Worm (Caenorhabditis elegans): Measurements from ENCODE around the gene F26G1.10.
A peak's percentile ranks its signal among the peaks of the same experiment; 100 is the strongest.

F26G1.10 gene

ce11 chrII:4797071-4797470 lies 22.9 kb downstream of the F26G1.10 start, which contains the start of gene C33F10.14:
TSS of gene C33F10.14 (plus strand) at chrII:4797371.
- no peak for TF ChIP-seq ztf-3 (GFP tag; optimal IDR thresholded peaks at IDR 0.05)
- TF ChIP-seq K12H6.12 (tag; optimal IDR thresholded peaks at IDR 0.05) = no peak
- TF ChIP-seq F33H1.4 (GFP tag; IDR thresholded peaks at IDR 0.05) = no peak

- no peak for TF ChIP-seq ceh-91 (GFP tag; IDR thresholded peaks at IDR 0.05)
- TF ChIP-seq nhr-179 (tag; optimal IDR thresholded peaks at IDR 0.05) = no peak
- no peak for TF ChIP-seq hlh-12 (tag; optimal IDR thresholded peaks at IDR 0.05)
- no peak for TF ChIP-seq cebp-1 (GFP tag; IDR thresholded peaks at IDR 0.05)
- TF ChIP-seq cebp-1 (tag; optimal IDR thresholded peaks at IDR 0.05) = no peak
- no peak for TF ChIP-seq mcd-1 (GFP tag; IDR thresholded peaks at IDR 0.05)
- no peak for TF ChIP-seq ama-1 (optimal IDR thresholded peaks at IDR 0.05)
- no peak for TF ChIP-seq ama-1 (GFP tag; optimal IDR thresholded peaks at IDR 0.05)
- no peak for TF ChIP-seq Y95B8A.8 (GFP tag; IDR thresholded peaks at IDR 0.05)
- TF ChIP-seq bed-1 (GFP tag; IDR thresholded peaks at IDR 0.05) = no peak
- no peak for TF ChIP-seq nhr-27 (tag; optimal IDR thresholded peaks at IDR 0.05)
- TF ChIP-seq madf-8 (GFP tag; conservative IDR thresholded peaks at IDR 0.05) = no peak
- TF ChIP-seq F37B4.10 (GFP tag; IDR thresholded peaks at IDR 0.05) = no peak
- no peak for TF ChIP-seq ztf-22 (GFP tag; optimal IDR thresholded peaks at IDR 0.05)
- TF ChIP-seq ceh-27 (GFP tag; optimal IDR thresholded peaks at IDR 0.05) = no peak
- TF ChIP-seq madf-3 (GFP tag; IDR thresholded peaks at IDR 0.05) = no peak
- no peak for TF ChIP-seq F33H1.4 (GFP tag; IDR thresholded peaks at IDR 0.05)
- no peak for TF ChIP-seq Y53G8AR.9 (GFP tag; conservative IDR thresholded peaks at IDR 0.05)
- no peak for TF ChIP-seq dpl-1 (GFP tag; optimal IDR thresholded peaks at IDR 0.05)
These were observed 26.3 kb downstream of the F26G1.10 start for ce11 chrII:4800524-4800923.

DNA sequence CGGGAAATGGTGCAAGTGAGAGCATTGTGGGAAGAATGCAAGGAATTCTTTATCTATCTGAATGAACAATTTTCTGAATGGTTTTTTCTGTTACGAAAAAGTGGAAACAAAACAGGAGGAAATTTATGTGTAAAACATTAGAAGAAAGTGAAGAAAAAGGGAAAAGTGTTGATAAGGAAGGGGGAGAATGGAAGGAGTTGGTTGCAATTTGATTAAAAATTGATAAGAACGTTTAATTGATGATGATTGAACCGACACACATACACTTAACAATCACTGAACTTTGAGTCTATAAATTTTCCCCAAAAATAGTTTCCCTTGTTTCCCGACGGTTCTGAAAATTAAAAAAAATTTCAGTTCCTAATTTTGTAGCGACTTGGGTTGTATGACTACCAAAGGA lies 28.7 kb downstream of the F26G1.10 start:
- TF ChIP-seq hsf-1 (GFP tag; IDR thresholded peaks at IDR 0.05) (no peak), lsl-1 (GFP tag; optimal IDR thresholded peaks at IDR 0.05) (no peak), F39B2.1 (GFP tag; IDR thresholded peaks at IDR 0.05) (no peak), nhr-80 (tag; optimal IDR thresholded peaks at IDR 0.05) (peak; percentile 63), sptf-2 (GFP tag; optimal IDR thresholded peaks at IDR 0.05) (no peak), K12H6.12 (tag; optimal IDR thresholded peaks at IDR 0.05) (no peak)

DNA sequence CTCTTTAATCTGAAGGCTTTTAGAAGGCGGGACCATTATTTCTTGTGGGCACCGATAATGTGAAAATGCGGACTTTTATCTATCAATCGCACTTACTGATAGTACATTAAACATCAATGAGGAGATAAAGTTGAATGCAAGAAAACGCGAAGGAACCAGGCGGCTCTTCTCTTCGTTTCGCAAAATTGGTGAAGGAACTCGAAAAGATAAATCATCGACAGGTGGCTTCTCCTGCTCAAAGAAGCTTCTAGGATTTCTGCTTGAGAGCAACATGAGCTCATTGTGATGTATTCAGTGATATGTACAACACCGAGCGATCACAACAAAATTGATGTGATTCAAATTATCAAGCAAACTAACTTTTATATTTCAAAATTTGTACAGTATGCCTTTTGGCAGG lies 31.6 kb downstream of the F26G1.10 start:
- TF ChIP-seq zim-3 (tag; optimal IDR thresholded peaks at IDR 0.05) = no peak
- TF ChIP-seq ztf-3 (GFP tag; optimal IDR thresholded peaks at IDR 0.05) = no peak
- no peak for TF ChIP-seq let-526 (GFP tag; IDR thresholded peaks at IDR 0.05)
- no peak for TF ChIP-seq egrh-3 (GFP tag; IDR thresholded peaks at IDR 0.05)
- no peak for TF ChIP-seq hlh-26 (GFP tag; conservative IDR thresholded peaks at IDR 0.05)
- no peak for TF ChIP-seq ekl-4 (GFP tag; IDR thresholded peaks at IDR 0.05)
- TF ChIP-seq ceh-100 (GFP tag; IDR thresholded peaks at IDR 0.05) = no peak

DNA sequence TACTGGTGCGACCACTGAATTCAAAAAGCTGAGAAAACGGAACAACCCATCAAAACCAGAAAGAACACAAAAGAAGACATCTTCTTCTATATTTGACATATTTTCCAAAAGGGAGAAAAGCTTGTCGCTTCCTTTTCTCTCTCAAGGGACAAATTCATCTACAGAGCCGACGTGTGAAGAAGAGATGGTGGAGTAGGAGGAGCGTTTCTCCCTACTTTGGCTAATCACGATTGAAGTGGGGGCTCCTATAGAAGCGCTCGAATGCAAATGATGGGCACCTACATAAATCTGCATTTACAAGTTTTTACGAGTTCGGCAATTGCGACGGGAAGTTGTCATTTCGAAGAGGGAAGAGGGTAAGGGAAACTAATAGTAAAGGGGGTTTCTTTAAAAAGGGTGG lies 32.1 kb downstream of the F26G1.10 start:
- no peak for TF ChIP-seq K11D2.4 (GFP tag; IDR thresholded peaks at IDR 0.05)
- TF ChIP-seq Y79H2A.3 (GFP tag; conservative IDR thresholded peaks at IDR 0.05) = no peak
- TF ChIP-seq ztf-6 (GFP tag; IDR thresholded peaks at IDR 0.05) = no peak
- no peak for TF ChIP-seq ccch-3 (GFP tag; optimal IDR thresholded peaks at IDR 0.05)
- no peak for TF ChIP-seq nhr-179 (tag; optimal IDR thresholded peaks at IDR 0.05)
- no peak for TF ChIP-seq Y53F4B.3 (GFP tag; IDR thresholded peaks at IDR 0.05)
- TF ChIP-seq unc-130 (GFP tag; optimal IDR thresholded peaks at IDR 0.05) = no peak
- no peak for TF ChIP-seq cebp-2 (GFP tag; IDR thresholded peaks at IDR 0.05)
- TF ChIP-seq B0019.2 (GFP tag; conservative IDR thresholded peaks at IDR 0.05) = no peak
- no peak for TF ChIP-seq egl-44 (GFP tag; IDR thresholded peaks at IDR 0.05)
- TF ChIP-seq Y67H2A.10 (GFP tag; conservative IDR thresholded peaks at IDR 0.05) = no peak
- no peak for TF ChIP-seq chd-7 (tag; optimal IDR thresholded peaks at IDR 0.05)
- TF ChIP-seq aptf-3 (GFP tag; IDR thresholded peaks at IDR 0.05) = no peak
- no peak for TF ChIP-seq nhr-27 (tag; optimal IDR thresholded peaks at IDR 0.05)
- TF ChIP-seq lin-54 (GFP tag; optimal IDR thresholded peaks at IDR 0.05) = no peak
- TF ChIP-seq pha-4 (tag; optimal IDR thresholded peaks at IDR 0.05) = no peak
